Worm (Caenorhabditis elegans): ENCODE data around the gene nhr-42.

nhr-42 gene

DNA sequence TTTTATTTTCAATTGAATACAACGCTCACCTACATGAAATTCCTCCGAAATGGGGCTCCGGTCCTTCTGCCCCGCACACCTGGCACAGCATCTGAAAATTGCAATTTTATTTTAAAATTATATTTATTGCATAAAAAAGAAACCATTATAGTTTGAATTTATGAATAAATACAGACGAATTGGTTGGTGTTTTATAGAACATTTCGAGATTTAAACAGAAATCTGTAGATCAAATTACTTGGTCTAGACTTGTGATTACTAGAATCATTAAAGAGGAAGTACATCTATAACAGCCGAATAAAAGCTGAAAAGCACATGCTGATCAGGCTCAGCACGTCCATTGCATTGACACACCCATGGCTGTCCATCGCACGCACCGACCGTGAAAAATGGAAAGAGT, 6.8 kb upstream of the nhr-42 start, which contains the start of gene nhr-162:
Gene nhr-162, minus strand, starts transcription at position 101 of the 400 bp plus-strand sequence.
- no peak for TF ChIP-seq syd-9 (tag; optimal IDR thresholded peaks at IDR 0.05)

DNA sequence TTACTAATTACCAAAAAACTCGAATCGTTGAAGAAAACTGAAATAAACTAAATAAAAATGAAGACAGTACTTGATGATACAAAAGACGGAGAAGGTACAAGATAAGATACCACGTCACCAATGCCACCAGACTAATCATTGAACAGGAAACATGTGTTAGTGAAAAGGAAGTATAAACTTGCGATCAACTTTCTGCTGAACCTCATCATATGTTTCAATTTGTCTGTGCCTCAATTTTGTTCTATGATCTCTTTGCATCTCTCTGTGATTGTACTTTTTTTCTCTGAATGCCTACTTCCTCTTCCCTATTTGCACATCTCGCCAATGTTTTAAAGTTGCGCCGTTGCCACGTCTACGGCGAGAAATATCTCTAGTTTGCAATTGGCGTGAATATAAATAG, 4.6 kb upstream of the nhr-42 start:
- TF ChIP-seq ceh-2 (tag; optimal IDR thresholded peaks at IDR 0.05) (no peak), fkh-6 (tag; optimal IDR thresholded peaks at IDR 0.05) (no peak), eyg-1 (tag; optimal IDR thresholded peaks at IDR 0.05) (no peak), ets-4 (tag; optimal IDR thresholded peaks at IDR 0.05) (no peak), K09A11.1 (tag; optimal IDR thresholded peaks at IDR 0.05; ENCODE audit: insufficient read depth) (no peak), pat-9 (tag; optimal IDR thresholded peaks at IDR 0.05) (no peak), T23F11.4 (GFP tag; optimal IDR thresholded peaks at IDR 0.05) (no peak), lin-11 (tag; optimal IDR thresholded peaks at IDR 0.05) (no peak)

DNA sequence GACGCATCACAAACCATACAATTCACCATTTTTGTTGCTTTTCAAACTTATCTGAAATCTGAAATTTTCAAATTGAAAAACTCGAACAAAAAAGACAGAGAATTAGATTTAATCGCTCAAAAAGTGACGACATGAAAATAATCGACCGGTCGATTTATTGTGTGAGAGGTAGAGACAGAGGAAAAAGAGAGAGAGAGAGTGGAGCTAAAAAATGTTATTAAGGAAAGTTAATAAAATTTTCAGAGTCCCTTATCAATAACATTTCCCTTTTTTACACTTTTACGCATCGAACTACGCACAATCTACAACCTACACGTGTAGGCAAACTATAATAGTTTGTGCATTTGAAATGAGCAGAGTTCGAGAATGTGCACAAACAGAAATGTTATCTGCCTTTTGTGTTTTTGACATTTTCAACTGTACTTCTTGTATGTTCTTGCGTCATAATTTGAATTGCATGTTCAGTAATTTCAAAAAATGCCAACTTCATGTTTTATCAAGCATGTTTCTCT, 1.5 kb upstream of the nhr-42 start, which contains the start of gene nhr-107:
Gene nhr-107, minus strand, starts transcription at position 51 of the 512 bp plus-strand sequence.
- TF ChIP-seq ets-4 (tag; optimal IDR thresholded peaks at IDR 0.05) (no peak), hlh-6 (tag; optimal IDR thresholded peaks at IDR 0.05) (no peak), fkh-10 (GFP tag; optimal IDR thresholded peaks at IDR 0.05) (no peak), elt-2 (tag; optimal IDR thresholded peaks at IDR 0.05) (no peak), C08G9.2 (tag; optimal IDR thresholded peaks at IDR 0.05) (no peak), pha-4 (tag; optimal IDR thresholded peaks at IDR 0.05) (no peak), tbx-2 (tag; optimal IDR thresholded peaks at IDR 0.05) (no peak), ama-1 (optimal IDR thresholded peaks at IDR 0.05) (no peak), hlh-30 (tag; optimal IDR thresholded peaks at IDR 0.05; ENCODE audit: insufficient read depth) (no peak), sox-2 (GFP tag; IDR thresholded peaks at IDR 0.05) (no peak), pag-3 (tag; optimal IDR thresholded peaks at IDR 0.05; ENCODE audit: borderline replicate concordance) (no peak), hlh-8 (tag; optimal IDR thresholded peaks at IDR 0.05) (no peak), ceh-2 (tag; optimal IDR thresholded peaks at IDR 0.05) (no peak), Y22D7AL.16 (tag; optimal IDR thresholded peaks at IDR 0.05) (no peak)

DNA sequence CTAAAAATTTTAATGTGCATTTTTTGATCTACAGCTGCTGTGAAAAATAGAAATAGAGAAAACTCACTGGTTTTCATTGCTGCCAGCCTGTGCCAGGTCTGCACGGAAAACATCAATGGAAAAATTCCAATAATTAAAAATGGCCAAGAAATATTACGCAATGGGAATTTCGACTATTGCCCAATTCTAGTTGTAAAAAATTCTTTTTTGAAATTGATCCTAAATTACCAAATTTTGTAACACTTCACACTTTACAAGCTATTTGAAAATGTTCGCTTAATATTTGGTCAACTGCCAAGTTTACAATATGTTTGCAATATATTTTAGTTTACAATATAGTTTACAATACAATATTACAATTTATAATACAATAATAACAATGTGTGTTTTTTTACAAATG, 2.1 kb downstream of the nhr-42 start:
- TF ChIP-seq hlh-15 (tag; optimal IDR thresholded peaks at IDR 0.05) (no peak), ztf-16 (tag; optimal IDR thresholded peaks at IDR 0.05) (no peak), pat-9 (tag; optimal IDR thresholded peaks at IDR 0.05) (no peak), ref-2 (tag; optimal IDR thresholded peaks at IDR 0.05) (no peak), zip-5 (tag; optimal IDR thresholded peaks at IDR 0.05) (no peak), hlh-30 (tag; optimal IDR thresholded peaks at IDR 0.05; ENCODE audit: insufficient read depth) (no peak), ceh-9 (tag; optimal IDR thresholded peaks at IDR 0.05) (no peak), elt-4 (tag; optimal IDR thresholded peaks at IDR 0.05) (no peak)

DNA sequence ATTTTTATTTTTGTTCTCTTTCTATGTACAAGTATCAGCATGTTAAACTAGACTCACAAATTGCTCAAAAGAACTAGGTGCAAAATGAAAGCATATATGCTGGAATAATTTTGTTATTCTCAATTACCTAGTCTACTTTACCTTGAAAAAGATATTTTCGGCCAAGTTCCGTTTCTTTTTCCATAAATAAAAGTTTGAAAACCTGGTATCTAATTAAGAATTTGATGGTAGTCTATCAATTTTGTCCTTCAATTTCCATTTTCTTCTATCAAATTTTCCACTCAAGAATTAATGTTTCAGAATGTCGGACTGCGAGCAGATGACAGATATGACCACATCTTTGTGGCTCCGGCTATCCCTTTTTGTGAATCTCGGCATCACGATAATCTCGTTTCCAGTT, 5.2 kb downstream of the nhr-42 start, which contains the start of gene srab-4:
Gene srab-4, plus strand, starts transcription at position 301 of the 400 bp plus-strand sequence.
- no peak for TF ChIP-seq mec-3 (tag; optimal IDR thresholded peaks at IDR 0.05; ENCODE audit: borderline replicate concordance)
- no peak for TF ChIP-seq ceh-48 (tag; optimal IDR thresholded peaks at IDR 0.05)
- TF ChIP-seq elt-4 (tag; optimal IDR thresholded peaks at IDR 0.05): no peak
- no peak for TF ChIP-seq ceh-30 (tag; optimal IDR thresholded peaks at IDR 0.05)
- no peak for TF ChIP-seq ceh-24 (tag; optimal IDR thresholded peaks at IDR 0.05)
- TF ChIP-seq sox-4 (tag; optimal IDR thresholded peaks at IDR 0.05): no peak
- TF ChIP-seq fax-1 (tag; optimal IDR thresholded peaks at IDR 0.05): no peak
- no peak for TF ChIP-seq ets-4 (tag; optimal IDR thresholded peaks at IDR 0.05)
- TF ChIP-seq hlh-13 (GFP tag; optimal IDR thresholded peaks at IDR 0.05): no peak
- no peak for TF ChIP-seq ceh-34 (tag; optimal IDR thresholded peaks at IDR 0.05)
- TF ChIP-seq hlh-8 (tag; optimal IDR thresholded peaks at IDR 0.05): no peak
- TF ChIP-seq pax-1 (tag; optimal IDR thresholded peaks at IDR 0.05): no peak
- no peak for TF ChIP-seq eyg-1 (tag; optimal IDR thresholded peaks at IDR 0.05)
- no peak for TF ChIP-seq ceh-9 (tag; optimal IDR thresholded peaks at IDR 0.05)
- no peak for TF ChIP-seq ceh-45 (GFP tag; IDR thresholded peaks at IDR 0.05)

All from whole organism, late embryonic.